Worm (Caenorhabditis elegans) whole organism, L1 larva: ENCODE data around the gene rpi-2.

Experiments
- C04F5.9 ChIP-seq: sonication (generic microtip); optimal IDR thresholded peaks from 2 replicates; lab custom pipeline; 2016; ENCODE audit warnings: missing genetic modification characterization, missing compliant biosample characterization
- C16A3.4 ChIP-seq: fragments of 150-350 bp; optimal IDR thresholded peaks from 2 replicates; lab custom pipeline; 2014; ENCODE audit warnings: missing biosample characterization, missing genetic modification characterization
- C34B4.2 ChIP-seq: sonication (generic microtip); optimal IDR thresholded peaks from 2 replicates; lab custom pipeline; 2017; ENCODE audit warnings: mild to moderate bottlenecking, missing genetic modification characterization, missing compliant biosample characterization
- F16B12.6 ChIP-seq: fragments of 150-350 bp; optimal IDR thresholded peaks from 2 replicates; lab custom pipeline; 2014; ENCODE audit warnings: missing biosample characterization, missing genetic modification characterization
- alr-1 ChIP-seq: fragments of 200-800 bp; sonication (Bioruptor generic); optimal IDR thresholded peaks from 2 replicates; lab custom pipeline; 2018; ENCODE audit warnings: borderline replicate concordance, mild to moderate bottlenecking, missing genetic modification characterization, missing compliant biosample characterization
- ama-1 ChIP-seq: fragments of 150-350 bp; optimal IDR thresholded peaks from 2 replicates; lab custom pipeline; 2014
- ceh-63 ChIP-seq: fragments of 200-800 bp; sonication (Bioruptor generic); optimal IDR thresholded peaks from 2 replicates; lab custom pipeline; 2018; ENCODE audit warnings: mild to moderate bottlenecking, missing genetic modification characterization, missing compliant biosample characterization
- ceh-88 ChIP-seq: fragments of 200-800 bp; sonication (Bioruptor generic); IDR thresholded peaks from 2 replicates; pipeline ENCODE4 v1.3.6; 2022; ENCODE audit warnings: missing genetic modification characterization, missing compliant biosample characterization
- ceh-90 ChIP-seq: sonication (generic microtip); optimal IDR thresholded peaks from 2 replicates; lab custom pipeline; 2016; ENCODE audit warnings: missing genetic modification characterization, missing compliant biosample characterization
- efl-1 ChIP-seq, 4 experiments: fragments of 150-350 bp; optimal IDR thresholded peaks in 3 of 4; peaks in 1 of 4; 1 replicate in 1 of 4; 2 replicates in 3 of 4; lab custom pipeline; 2014; ENCODE audit warnings: missing biosample characterization in 2 of 4, missing genetic modification characterization in 2 of 4, missing genetic modification reagents in 2 of 4
- efl-3 ChIP-seq: fragments of 200-800 bp; sonication (Bioruptor generic); optimal IDR thresholded peaks from 2 replicates; lab custom pipeline; 2018; ENCODE audit warnings: mild to moderate bottlenecking, missing genetic modification characterization, missing compliant biosample characterization
- egl-13 ChIP-seq: sonication (generic microtip); optimal IDR thresholded peaks from 2 replicates; lab custom pipeline; 2016; ENCODE audit warnings: missing genotype, missing genetic modification reagents, missing genetic modification characterization, missing compliant biosample characterization
- egl-27 ChIP-seq, 2 experiments: fragments of 150-350 bp in 1 of 2; sonication (generic microtip); optimal IDR thresholded peaks; 3 replicates each; lab custom pipeline; 2017 to 2018; ENCODE audit warnings: missing biosample characterization in 2 of 2, missing genetic modification characterization in 2 of 2, missing genetic modification reagents in 2 of 2
- elt-3 ChIP-seq, 6 experiments: fragments of 150-350 bp in 1 of 6; sonication (generic microtip); optimal IDR thresholded peaks; 2 replicates each; lab custom pipeline; 2017 to 2018; ENCODE audit warnings: missing biosample characterization in 6 of 6, missing genetic modification characterization in 6 of 6, inconsistent platforms in 1 of 6
- ets-5 ChIP-seq: fragments of 200-800 bp; sonication (Bioruptor generic); IDR thresholded peaks from 2 replicates; pipeline ENCODE4 v1.3.6; 2022; ENCODE audit warnings: missing genetic modification characterization, missing compliant biosample characterization
- fos-1 ChIP-seq: fragments of 150-350 bp; optimal IDR thresholded peaks from 2 replicates; lab custom pipeline; 2014; ENCODE audit warnings: missing biosample characterization, missing genetic modification characterization
- hpl-2 ChIP-seq: fragments of 150-350 bp; optimal IDR thresholded peaks from 2 replicates; lab custom pipeline; 2014; ENCODE audit warnings: missing biosample characterization, missing genetic modification reagents, missing genetic modification characterization
- isw-1 ChIP-seq: fragments of 200-800 bp; sonication (Bioruptor generic); IDR thresholded peaks from 2 replicates; pipeline ENCODE4 v1.3.6; 2022; ENCODE audit warnings: missing genetic modification characterization, missing compliant biosample characterization
- jun-1 ChIP-seq: fragments of 150-350 bp; optimal IDR thresholded peaks from 2 replicates; lab custom pipeline; 2014; ENCODE audit warnings: missing biosample characterization, missing genetic modification reagents, missing genetic modification characterization
- lin-14 ChIP-seq: fragments of 200-800 bp; sonication (Bioruptor generic); optimal IDR thresholded peaks from 2 replicates; lab custom pipeline; 2018; ENCODE audit warnings: mild to moderate bottlenecking, missing genetic modification characterization, moderate library complexity, missing compliant biosample characterization
- lin-15B ChIP-seq: fragments of 150-350 bp; sonication (generic microtip); optimal IDR thresholded peaks from 3 replicates; lab custom pipeline; 2014; ENCODE audit warnings: missing biosample characterization, missing genetic modification characterization
- lin-35 ChIP-seq, 2 experiments: fragments of 150-350 bp; optimal IDR thresholded peaks; 2 replicates each; lab custom pipeline; 2014; ENCODE audit warnings: missing biosample characterization in 2 of 2, missing genetic modification characterization in 2 of 2, missing genetic modification reagents in 2 of 2
- lin-39 ChIP-seq: fragments of 150-350 bp; optimal IDR thresholded peaks from 2 replicates; lab custom pipeline; 2014; ENCODE audit warnings: missing biosample characterization, missing genetic modification reagents, missing genetic modification characterization
- nhr-11 ChIP-seq: fragments of 150-350 bp; optimal IDR thresholded peaks from 2 replicates; lab custom pipeline; 2014; ENCODE audit warnings: missing biosample characterization, missing genetic modification characterization
- nhr-12 ChIP-seq: sonication (generic microtip); optimal IDR thresholded peaks from 2 replicates; lab custom pipeline; 2017; ENCODE audit warnings: missing biosample characterization, missing genetic modification characterization
- nhr-19 ChIP-seq: fragments of 200-800 bp; sonication (Bioruptor generic); conservative IDR thresholded peaks from 2 replicates; pipeline ENCODE4 v1.3.6; 2022; ENCODE audit warnings: missing genetic modification characterization, missing compliant biosample characterization
- nhr-20 ChIP-seq: sonication (generic microtip); optimal IDR thresholded peaks from 2 replicates; lab custom pipeline; 2016; ENCODE audit warnings: mild to moderate bottlenecking, missing genetic modification characterization, missing compliant biosample characterization
- nhr-47 ChIP-seq: sonication (generic microtip); optimal IDR thresholded peaks from 2 replicates; lab custom pipeline; 2016; ENCODE audit warnings: mild to moderate bottlenecking, missing genetic modification characterization, moderate library complexity, missing compliant biosample characterization
- nhr-76 ChIP-seq: sonication (generic microtip); optimal IDR thresholded peaks from 2 replicates; lab custom pipeline; 2017; ENCODE audit warnings: missing biosample characterization, missing genetic modification characterization
- nhr-85 ChIP-seq: sonication (generic microtip); peaks from one replicate; lab custom pipeline; 2016; ENCODE audit warnings: missing genetic modification characterization, inconsistent platforms, missing compliant biosample characterization
- nhr-90 ChIP-seq: sonication (generic microtip); optimal IDR thresholded peaks from 2 replicates; lab custom pipeline; 2016; ENCODE audit warnings: mild to moderate bottlenecking, missing genetic modification characterization, missing compliant biosample characterization; ENCODE audit not compliant: poor library complexity
- rnt-1 ChIP-seq: sonication (generic microtip); optimal IDR thresholded peaks from 2 replicates; lab custom pipeline; 2016; ENCODE audit warnings: mild to moderate bottlenecking, missing genetic modification characterization, moderate library complexity, missing compliant biosample characterization
- snpc-4 ChIP-seq: fragments of 150-350 bp; optimal IDR thresholded peaks from 2 replicates; lab custom pipeline; 2014; ENCODE audit warnings: missing biosample characterization, missing genetic modification characterization
- sox-4 ChIP-seq: sonication (generic microtip); optimal IDR thresholded peaks from 2 replicates; lab custom pipeline; 2016; ENCODE audit warnings: missing genetic modification characterization, missing compliant biosample characterization
- sptf-1 ChIP-seq: fragments of 150-350 bp; optimal IDR thresholded peaks from 2 replicates; lab custom pipeline; 2014; ENCODE audit warnings: missing biosample characterization, missing genetic modification characterization
- sup-37 ChIP-seq: fragments of 200-800 bp; sonication (Bioruptor generic); optimal IDR thresholded peaks from 2 replicates; lab custom pipeline; 2018; ENCODE audit warnings: mild to moderate bottlenecking, missing genetic modification characterization, missing compliant biosample characterization
- swsn-7 ChIP-seq: sonication (generic microtip); optimal IDR thresholded peaks from 2 replicates; lab custom pipeline; 2016; ENCODE audit warnings: missing genetic modification characterization, missing compliant biosample characterization
- tlp-1 ChIP-seq: fragments of 150-350 bp; optimal IDR thresholded peaks from 2 replicates; lab custom pipeline; 2014; ENCODE audit warnings: missing biosample characterization, missing genetic modification characterization
- unc-130 ChIP-seq: fragments of 150-350 bp; optimal IDR thresholded peaks from 2 replicates; lab custom pipeline; 2017; ENCODE audit warnings: missing biosample characterization, missing genetic modification characterization, inconsistent platforms
- unc-30 ChIP-seq: sonication (generic microtip); optimal IDR thresholded peaks from 2 replicates; lab custom pipeline; 2017; ENCODE audit warnings: missing biosample characterization, missing genetic modification characterization
- unc-62 ChIP-seq: fragments of 150-350 bp; optimal IDR thresholded peaks from 2 replicates; lab custom pipeline; 2014; ENCODE audit warnings: missing biosample characterization, missing genetic modification reagents, missing genetic modification characterization
- unc-98 ChIP-seq: fragments of 200-800 bp; sonication (Bioruptor generic); IDR thresholded peaks from 2 replicates; pipeline ENCODE4 v1.3.6; 2022; ENCODE audit warnings: missing genetic modification characterization, missing compliant biosample characterization
- vab-15 ChIP-seq: sonication (generic microtip); optimal IDR thresholded peaks from 2 replicates; lab custom pipeline; 2017; ENCODE audit warnings: missing genotype, mild to moderate bottlenecking, missing genetic modification characterization, missing compliant biosample characterization
- xbp-1 ChIP-seq: sonication (generic microtip); optimal IDR thresholded peaks from 2 replicates; lab custom pipeline; 2016; ENCODE audit warnings: missing genetic modification characterization, missing compliant biosample characterization
- zag-1 ChIP-seq: fragments of 150-350 bp; optimal IDR thresholded peaks from 2 replicates; lab custom pipeline; 2014; ENCODE audit warnings: missing biosample characterization, missing genetic modification characterization
- ztf-11 ChIP-seq, 2 experiments: sonication (generic microtip); optimal IDR thresholded peaks; 2 replicates each; lab custom pipeline; 2016 to 2017; ENCODE audit warnings: missing genetic modification characterization in 2 of 2, missing biosample characterization in 1 of 2, missing compliant biosample characterization in 1 of 2

rpi-2 gene

DNA sequence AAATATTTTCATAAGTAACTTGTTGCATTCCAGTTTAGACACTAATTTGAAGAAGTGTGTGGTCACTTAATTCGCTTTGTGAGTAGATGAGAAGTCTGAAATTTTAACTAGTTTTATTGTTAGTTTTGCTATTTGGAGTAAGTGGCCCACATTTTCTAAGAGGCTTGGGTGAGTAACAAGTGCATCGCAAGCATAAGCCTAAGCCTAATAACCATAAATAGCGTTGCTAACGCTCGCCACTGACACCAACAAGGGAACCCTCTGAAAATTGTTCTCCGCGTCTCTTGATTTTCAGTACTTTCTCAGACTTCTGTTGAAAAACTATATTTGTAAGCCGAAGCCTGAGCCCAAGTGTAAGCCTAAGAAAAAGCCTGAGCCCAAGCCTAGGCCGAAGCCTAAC lies 13.2 kb downstream of the rpi-2 start, which contains the start of gene epic-3:
epic-3 (minus strand) TSS at position 101 of the 400 bp plus-strand sequence.
- no peak for TF ChIP-seq efl-1 (optimal IDR thresholded peaks at IDR 0.05; lab: Kevin White, UChicago)
- TF ChIP-seq efl-1 (GFP tag; optimal IDR thresholded peaks at IDR 0.05 in 1 of 2; lab: Kevin White, UChicago): peak in 1 of 2 experiments; percentile 85
- no peak for TF ChIP-seq ceh-90 (tag; lab: Kevin White, UChicago)

DNA sequence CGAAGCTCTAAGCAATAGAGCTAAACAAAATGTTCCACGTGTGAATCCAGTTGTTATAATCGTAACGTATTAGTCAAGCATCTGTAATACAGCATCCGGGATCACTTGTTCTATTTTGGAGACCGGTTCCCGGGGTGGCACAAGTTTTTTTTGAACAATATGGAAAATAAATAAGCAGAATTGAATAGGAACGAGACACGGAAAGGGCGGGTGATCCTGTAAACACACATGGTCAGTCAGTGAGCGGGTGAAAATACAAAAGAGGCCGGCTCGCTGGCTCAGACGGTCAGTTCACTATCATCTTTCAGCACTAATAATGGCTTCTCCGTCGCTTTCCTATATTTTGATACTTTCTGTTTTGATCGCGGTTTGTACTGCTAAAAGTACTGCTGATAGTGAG lies 14.8 kb downstream of the rpi-2 start, which contains the start of gene K08D12.8:
K08D12.8 (plus strand) TSS at position 301 of the 400 bp plus-strand sequence.
- no peak for TF ChIP-seq sptf-1
- no peak for TF ChIP-seq lin-15B (tag; lab: Kevin White, UChicago)
- TF ChIP-seq C16A3.4 (tag; lab: Kevin White, UChicago): no peak
- no peak for TF ChIP-seq alr-1
- TF ChIP-seq fos-1 (tag; lab: Kevin White, UChicago): no peak
- TF ChIP-seq ets-5 (GFP tag; lab: Robert Waterston, UW): no peak
- TF ChIP-seq nhr-90 (tag; lab: Kevin White, UChicago): no peak

DNA sequence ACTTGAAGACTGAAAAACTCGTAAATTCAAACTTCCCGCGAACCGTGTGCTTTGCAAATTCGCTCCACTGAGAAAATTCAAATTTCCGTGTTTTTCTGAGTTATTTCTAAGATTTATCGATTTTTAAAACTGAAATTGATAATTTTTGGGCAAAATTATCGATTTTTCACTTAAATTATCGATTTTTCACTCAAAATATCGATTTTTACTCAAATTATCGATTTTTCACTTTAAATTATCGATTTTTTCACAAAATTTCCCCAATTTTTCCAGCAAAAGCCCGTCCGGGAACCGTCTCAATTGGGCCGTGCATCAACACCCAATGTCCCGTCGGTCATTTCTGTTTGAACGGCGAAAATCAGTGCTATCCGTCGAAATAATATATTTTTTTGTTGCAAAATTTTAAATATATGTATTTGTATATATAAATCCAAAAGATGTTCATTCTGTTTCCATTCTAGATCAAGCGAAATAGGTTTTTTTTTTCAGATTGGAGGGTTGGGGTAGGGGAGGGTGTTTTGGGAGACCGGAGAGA lies 16.5 kb downstream of the rpi-2 start:
- TF ChIP-seq elt-3 (tag; optimal IDR thresholded peaks at IDR 0.05; lab: Kevin White, UChicago): no peak
- peak; percentile 47 for TF ChIP-seq nhr-85 (tag; lab: Kevin White, UChicago)
- TF ChIP-seq unc-30: no peak
- TF ChIP-seq unc-62 (GFP tag; lab: Kevin White, UChicago): no peak

DNA sequence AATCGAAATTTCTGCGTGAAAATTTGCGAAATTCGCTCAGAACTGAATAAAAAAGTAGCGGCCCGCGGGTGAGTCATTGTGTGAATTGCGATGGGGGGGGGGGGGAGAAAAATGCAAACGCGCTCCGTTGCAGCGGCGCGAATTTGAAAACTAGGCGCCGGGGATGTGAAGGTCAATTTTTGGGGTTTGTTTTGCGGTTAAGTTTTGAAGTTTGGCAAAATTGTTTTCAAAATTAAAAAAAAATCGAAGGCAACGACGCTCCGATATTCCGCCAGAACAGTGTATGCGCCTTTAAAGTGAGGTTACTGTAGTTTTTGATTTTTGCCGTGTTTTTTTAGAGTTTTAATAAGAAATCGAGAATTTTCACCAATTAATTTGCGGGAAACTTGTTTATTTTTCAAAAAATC lies 27.3 kb downstream of the rpi-2 start:
- peak; percentile 5 for TF ChIP-seq C16A3.4 (tag; lab: Kevin White, UChicago)
- TF ChIP-seq sox-4: no peak
- TF ChIP-seq vab-15 (tag; lab: Kevin White, UChicago): peak; percentile 36
- no peak for TF ChIP-seq ceh-63
- peak; percentile 44 for TF ChIP-seq swsn-7 (tag; lab: Kevin White, UChicago)
- TF ChIP-seq unc-98 (GFP tag; lab: Robert Waterston, UW): no peak
- no peak for TF ChIP-seq tlp-1
- TF ChIP-seq nhr-12 (tag; lab: Kevin White, UChicago): no peak
- TF ChIP-seq egl-27 (tag; optimal IDR thresholded peaks at IDR 0.05; lab: Kevin White, UChicago): no peak
- TF ChIP-seq fos-1 (tag; lab: Kevin White, UChicago): peak; percentile 42
- no peak for TF ChIP-seq unc-30
- TF ChIP-seq lin-14: no peak
- TF ChIP-seq nhr-11 (tag; lab: Kevin White, UChicago): no peak
- no peak for TF ChIP-seq zag-1
- peak; percentile 13; the same call in 1 of the 2 replicates for TF ChIP-seq isw-1 (GFP tag; lab: Robert Waterston, UW)
- TF ChIP-seq ceh-88: no peak
- TF ChIP-seq ceh-90 (tag; lab: Kevin White, UChicago): no peak
- TF ChIP-seq nhr-20: peak; percentile 37
- peak in 1 of 2 experiments; percentile 32 for TF ChIP-seq ztf-11 (tag; optimal IDR thresholded peaks at IDR 0.05; lab: Kevin White, UChicago)
- peak; percentile 52 for TF ChIP-seq nhr-19 (GFP tag; lab: Robert Waterston, UW)
- no peak for TF ChIP-seq unc-130 (tag; lab: Kevin White, UChicago)
- TF ChIP-seq snpc-4 (tag; lab: Kevin White, UChicago): peak; percentile 16
- TF ChIP-seq efl-3 (GFP tag; lab: Kevin White, UChicago): no peak
- TF ChIP-seq rnt-1 (tag; lab: Kevin White, UChicago): no peak
- TF ChIP-seq xbp-1 (tag; lab: Kevin White, UChicago): peak; percentile 27
- no peak for TF ChIP-seq sup-37 (GFP tag; lab: Kevin White, UChicago)
- peak; percentile 74 for TF ChIP-seq nhr-47 (tag; lab: Kevin White, UChicago)
- no peak for TF ChIP-seq hpl-2 (GFP tag; lab: Kevin White, UChicago)
- TF ChIP-seq alr-1: no peak
- peak; percentile 89 to 92 for TF ChIP-seq lin-35 (GFP tag; optimal IDR thresholded peaks at IDR 0.05; lab: Kevin White, UChicago)
- TF ChIP-seq ets-5 (GFP tag; lab: Robert Waterston, UW): no peak
- TF ChIP-seq lin-39 (tag; lab: Kevin White, UChicago): no peak
- TF ChIP-seq nhr-76 (tag; lab: Kevin White, UChicago): no peak
- TF ChIP-seq jun-1 (tag; lab: Kevin White, UChicago): peak; percentile 38
- no peak for TF ChIP-seq C04F5.9
- no peak for TF ChIP-seq ama-1
- no peak for TF ChIP-seq egl-13 (tag; lab: Kevin White, UChicago)
- TF ChIP-seq C34B4.2 (tag; lab: Kevin White, UChicago): no peak
- peak; percentile 46 for TF ChIP-seq F16B12.6 (tag; lab: Kevin White, UChicago)
